Worm (Caenorhabditis elegans): ENCODE data around the gene idpp-12.

- TF ChIP-seq pag-3 (tag; optimal IDR thresholded peaks at IDR 0.05; ENCODE audit: borderline replicate concordance, insufficient read depth) (no peak), nhr-77 (tag; optimal IDR thresholded peaks at IDR 0.05) (no peak), blmp-1 (tag; optimal IDR thresholded peaks at IDR 0.05) (no peak), egl-27 (tag; optimal IDR thresholded peaks at IDR 0.05) (no peak), unc-62 (GFP tag; optimal IDR thresholded peaks at IDR 0.05) (no peak), dpl-1 (GFP tag; optimal IDR thresholded peaks at IDR 0.05) (no peak), tlp-1 (tag; optimal IDR thresholded peaks at IDR 0.05) (no peak), ceh-90 (tag; optimal IDR thresholded peaks at IDR 0.05) (no peak), nhr-12 (tag; optimal IDR thresholded peaks at IDR 0.05) (no peak), aly-2 (tag; optimal IDR thresholded peaks at IDR 0.05) (no peak), ztf-11 (tag; optimal IDR thresholded peaks at IDR 0.05) (no peak), rnt-1 (tag; optimal IDR thresholded peaks at IDR 0.05) (no peak)
Observed at ce11 chrIV:3310662-3311219, 7.0 kb downstream of the idpp-12 start.

All from whole organism, L1 larva.